Fruit fly (Drosophila melanogaster) whole organism, wandering third instar larva: Measurements from ENCODE around the gene CG8611.

ENCODE experiments used
- Abd-B ChIP-seq: fragments of >200 bp; optimal IDR thresholded peaks from 2 replicates; lab custom pipeline; 2017; ENCODE audit warnings: missing biosample characterization, missing genetic modification characterization
- CG32264 ChIP-seq: fragments of 200-800 bp; sonication (Bioruptor generic); optimal IDR thresholded peaks from 2 replicates; lab custom pipeline; 2016; ENCODE audit warnings: missing biosample characterization, missing genetic modification characterization
- CG9705 ChIP-seq: fragments of 200-800 bp; sonication (Bioruptor generic); optimal IDR thresholded peaks from 2 replicates; lab custom pipeline; 2018; ENCODE audit warnings: missing biosample characterization, mild to moderate bottlenecking, missing genetic modification characterization
- Dfd ChIP-seq: fragments of >200 bp; optimal IDR thresholded peaks from 2 replicates; lab custom pipeline; 2017; ENCODE audit warnings: missing biosample characterization, missing genetic modification characterization
- GATAd ChIP-seq: sonication (Bioruptor generic); optimal IDR thresholded peaks from 2 replicates; lab custom pipeline; 2016; ENCODE audit warnings: missing biosample characterization, missing genetic modification characterization
- HLH106 ChIP-seq: fragments of 200-800 bp; optimal IDR thresholded peaks from 3 replicates; lab custom pipeline; 2019; ENCODE audit warnings: missing biosample characterization, mild to moderate bottlenecking, missing genetic modification characterization, moderate library complexity
- Hnf4 ChIP-seq: fragments of 200-800 bp; sonication (Bioruptor generic); optimal IDR thresholded peaks from 2 replicates; lab custom pipeline; 2016; ENCODE audit warnings: missing biosample characterization, mild to moderate bottlenecking, missing genetic modification characterization
- Hr78 ChIP-seq: fragments of >200 bp; optimal IDR thresholded peaks from 2 replicates; lab custom pipeline; 2017; ENCODE audit warnings: missing biosample characterization, missing genetic modification characterization
- Mio ChIP-seq: sonication (Bioruptor generic); optimal IDR thresholded peaks from 2 replicates; lab custom pipeline; 2016; ENCODE audit warnings: missing biosample characterization, missing genetic modification characterization
- Myc ChIP-seq: fragments of >200 bp; optimal IDR thresholded peaks from 2 replicates; lab custom pipeline; 2017
- N ChIP-seq: fragments of >200 bp; optimal IDR thresholded peaks from 2 replicates; lab custom pipeline; 2018; ENCODE audit warnings: missing biosample characterization, missing external identifiers, missing genetic modification characterization
- Rel ChIP-seq, 2 experiments: fragments of 200-800 bp; sonication (Bioruptor generic) in 1 of 2; optimal IDR thresholded peaks; 2 replicates in 1 of 2; 3 replicates in 1 of 2; lab custom pipeline; 2016 to 2019; ENCODE audit warnings: mild to moderate bottlenecking in 2 of 2, missing biosample characterization in 2 of 2, missing genetic modification characterization in 2 of 2, moderate library complexity in 1 of 2
- Vsx2 ChIP-seq: fragments of 200-300, 225-300 bp; sonication (Bioruptor generic); optimal IDR thresholded peaks from 2 replicates; lab custom pipeline; 2018; ENCODE audit warnings: missing biosample characterization, missing genetic modification characterization; ENCODE audit not compliant: partially characterized antibody
- br ChIP-seq: fragments of 200-800 bp; sonication (Bioruptor generic); optimal IDR thresholded peaks from 2 replicates; lab custom pipeline; 2016; ENCODE audit warnings: missing biosample characterization, missing genetic modification characterization
- brk ChIP-seq: fragments of 200-800 bp; sonication (Bioruptor generic); optimal IDR thresholded peaks from 2 replicates; lab custom pipeline; 2016; ENCODE audit warnings: missing biosample characterization, mild to moderate bottlenecking, missing genetic modification characterization
- dl ChIP-seq, 2 experiments: fragments of 175-275, 200-275 bp in 1 of 2; fragments of 200-275 bp in 1 of 2; sonication (Bioruptor generic); optimal IDR thresholded peaks; lab custom pipeline; 2018; ENCODE audit warnings: mild to moderate bottlenecking in 2 of 2, missing biosample characterization in 2 of 2, missing genetic modification characterization in 2 of 2, moderate library complexity in 2 of 2; ENCODE audit not compliant: partially characterized antibody in 2 of 2, insufficient read depth in 1 of 2
- dmrt93B ChIP-seq: fragments of 200-800 bp; sonication (Bioruptor generic); optimal IDR thresholded peaks from 2 replicates; lab custom pipeline; 2018; ENCODE audit warnings: missing biosample characterization, mild to moderate bottlenecking, missing genetic modification characterization
- ey ChIP-seq: fragments of 200-800 bp; sonication (Bioruptor generic); optimal IDR thresholded peaks from 2 replicates; lab custom pipeline; 2016; ENCODE audit warnings: missing biosample characterization, missing genetic modification characterization
- foxo ChIP-seq, 2 experiments: fragments of 200-800 bp; sonication (Bioruptor generic); optimal IDR thresholded peaks; 2 replicates in 1 of 2; 3 replicates in 1 of 2; lab custom pipeline; 2016 to 2017; ENCODE audit warnings: missing biosample characterization in 2 of 2, missing genetic modification characterization in 2 of 2
- lola ChIP-seq: fragments of >200 bp; optimal IDR thresholded peaks from 2 replicates; lab custom pipeline; 2017; ENCODE audit warnings: missing biosample characterization, missing genetic modification characterization
- psq ChIP-seq: fragments of 200-800 bp; sonication (Bioruptor generic); optimal IDR thresholded peaks from 3 replicates; lab custom pipeline; 2017; ENCODE audit warnings: missing biosample characterization, mild to moderate bottlenecking, missing genetic modification characterization, moderate library complexity
- sage ChIP-seq: fragments of 200-800 bp; sonication (Bioruptor generic); optimal IDR thresholded peaks from 2 replicates; lab custom pipeline; 2016; ENCODE audit warnings: missing biosample characterization, mild to moderate bottlenecking, missing genetic modification characterization
- tai ChIP-seq: sonication (Bioruptor generic); optimal IDR thresholded peaks from 2 replicates; lab custom pipeline; 2016; ENCODE audit warnings: missing biosample characterization, missing genetic modification characterization
- woc ChIP-seq: sonication (Bioruptor generic); optimal IDR thresholded peaks from 2 replicates; lab custom pipeline; 2016; ENCODE audit warnings: missing biosample characterization, mild to moderate bottlenecking, missing genetic modification characterization

CG8611 gene

DNA sequence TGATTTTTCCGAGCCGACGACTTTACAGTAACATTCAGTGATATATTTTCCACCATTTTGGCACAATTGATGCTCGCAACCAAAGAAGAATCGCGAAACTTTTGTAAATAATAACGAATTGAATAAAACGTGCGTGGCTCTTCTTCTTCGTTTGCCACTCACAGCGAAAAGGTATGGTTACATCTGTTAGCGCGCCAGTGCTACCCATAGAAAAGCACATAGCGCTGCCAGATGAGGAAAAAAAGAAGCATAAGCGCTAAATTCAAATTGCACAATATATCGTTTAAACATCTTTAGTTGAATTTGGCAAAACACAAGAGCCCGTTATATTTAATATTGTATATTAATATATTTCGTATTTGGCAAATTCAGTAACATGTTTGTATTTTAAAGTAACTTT is at the start of gene CG8611:
TSS of gene CG8611 (minus strand) at position 159 of the 400 bp plus-strand sequence.
- TF ChIP-seq psq (GFP tag; lab: Kevin White, UChicago), result no peak
- no peak for TF ChIP-seq foxo (GFP tag; optimal IDR thresholded peaks at IDR 0.05; lab: Kevin White, UChicago)
- no peak for TF ChIP-seq brk
- no peak for TF ChIP-seq GATAd (GFP tag; lab: Kevin White, UChicago)
- TF ChIP-seq sage (GFP tag; lab: Kevin White, UChicago), result no peak
- TF ChIP-seq dl (GFP tag; optimal IDR thresholded peaks at IDR 0.05; lab: Kevin White, UChicago; ENCODE audit: insufficient read depth in 1 of 2, partially characterized antibody in 2 of 2), result no peak
- TF ChIP-seq Abd-B (GFP tag; lab: Kevin White, UChicago), result no peak
- TF ChIP-seq lola, result no peak
- TF ChIP-seq HLH106 (tag; lab: Kevin White, UChicago), result no peak
- TF ChIP-seq, all 38 proteins: peak for 0

DNA sequence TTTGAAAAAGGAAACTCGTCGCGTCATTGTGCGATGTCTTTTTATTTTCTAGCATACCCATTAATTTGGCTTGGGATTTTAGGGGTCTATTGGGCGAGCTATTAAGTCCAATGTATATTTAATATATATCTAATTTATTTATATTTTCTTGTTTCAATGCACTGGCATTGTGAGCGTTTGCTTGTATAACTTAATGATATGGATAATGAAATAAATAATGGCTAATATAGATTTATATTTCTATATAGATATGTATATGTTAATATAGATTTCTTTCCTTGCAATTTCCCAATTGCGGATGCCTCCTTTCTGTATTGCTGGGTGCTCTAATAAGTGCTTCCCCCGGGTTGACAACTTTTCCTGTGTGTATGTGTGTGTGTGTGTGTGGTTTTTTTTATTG is 49.6 kb upstream of the CG8611 start:
- TF ChIP-seq dmrt93B (no peak), foxo (GFP tag; optimal IDR thresholded peaks at IDR 0.05; lab: Kevin White, UChicago) (no peak), CG9705 (GFP tag; lab: Kevin White, UChicago) (no peak), Hnf4 (GFP tag; lab: Kevin White, UChicago) (no peak), ey (no peak), lola (no peak), br (GFP tag; lab: Kevin White, UChicago) (no peak), woc (GFP tag; lab: Kevin White, UChicago) (no peak), Myc (no peak), Hr78 (GFP tag; lab: Kevin White, UChicago) (no peak), Abd-B (GFP tag; lab: Kevin White, UChicago) (no peak), dl (GFP tag; optimal IDR thresholded peaks at IDR 0.05; lab: Kevin White, UChicago; ENCODE audit: insufficient read depth in 1 of 2, partially characterized antibody in 2 of 2) (no peak)

DNA sequence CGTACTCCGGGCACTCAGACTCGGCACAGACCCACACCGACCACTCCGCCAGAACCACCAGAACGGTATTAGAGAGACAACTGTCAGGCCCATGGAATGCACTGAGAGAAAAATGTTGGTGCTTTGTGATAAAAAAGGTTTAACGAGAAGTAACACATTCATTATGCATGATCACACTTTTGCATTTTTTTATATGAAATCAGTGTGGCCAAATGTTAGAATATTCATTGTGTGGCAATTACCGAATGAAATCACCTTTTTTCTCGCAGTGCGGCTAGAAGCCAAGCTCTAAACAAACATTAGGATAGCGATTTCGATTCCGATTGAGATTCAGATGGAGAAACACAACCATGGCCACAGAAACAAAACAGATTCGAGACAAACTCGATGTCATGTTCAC is 43.6 kb upstream of the CG8611 start:
- TF ChIP-seq foxo (GFP tag; optimal IDR thresholded peaks at IDR 0.05; lab: Kevin White, UChicago), result peak in 1 of 2 experiments; percentile 27
- no peak for TF ChIP-seq Mio

DNA sequence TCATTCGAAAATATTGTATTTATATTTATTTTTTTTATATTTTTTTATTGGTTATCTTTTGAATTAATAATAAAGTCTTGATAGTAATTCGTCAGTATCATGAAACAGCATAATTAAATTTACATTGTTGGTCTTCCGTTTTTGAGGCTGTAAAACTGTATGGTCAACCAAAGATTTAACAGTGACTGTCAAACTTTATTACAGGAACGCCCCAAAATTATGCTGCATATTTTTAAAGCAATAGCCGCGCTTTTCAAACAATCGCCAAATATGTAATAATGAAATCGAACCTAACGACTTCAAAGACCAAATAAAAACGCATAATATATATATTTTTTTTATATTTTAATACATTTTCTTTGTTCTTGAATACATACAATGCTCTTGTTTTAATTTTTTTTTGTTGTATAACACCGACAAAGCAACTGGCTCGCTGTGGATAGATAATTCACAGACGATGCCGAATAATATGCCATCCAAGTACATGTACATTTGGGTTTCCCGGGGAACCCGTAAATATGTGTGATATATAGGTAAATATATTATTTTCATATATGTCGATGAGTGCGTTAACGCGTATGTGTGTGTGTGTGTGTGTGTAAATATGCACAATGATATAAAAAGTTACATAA is 34.0 kb upstream of the CG8611 start:
- TF ChIP-seq N (GFP tag; lab: Kevin White, UChicago) (no peak), Vsx2 (GFP tag; lab: Kevin White, UChicago) (peak; percentile 2), Rel (GFP tag; optimal IDR thresholded peaks at IDR 0.05; lab: Kevin White, UChicago) (no peak), Rel (tag; optimal IDR thresholded peaks at IDR 0.05; lab: Kevin White, UChicago) (peak; percentile 76), CG9705 (GFP tag; lab: Kevin White, UChicago) (no peak), Myc (peak; percentile 91), GATAd (GFP tag; lab: Kevin White, UChicago) (no peak), foxo (GFP tag; optimal IDR thresholded peaks at IDR 0.05; lab: Kevin White, UChicago) (no peak), Hr78 (GFP tag; lab: Kevin White, UChicago) (no peak)

DNA sequence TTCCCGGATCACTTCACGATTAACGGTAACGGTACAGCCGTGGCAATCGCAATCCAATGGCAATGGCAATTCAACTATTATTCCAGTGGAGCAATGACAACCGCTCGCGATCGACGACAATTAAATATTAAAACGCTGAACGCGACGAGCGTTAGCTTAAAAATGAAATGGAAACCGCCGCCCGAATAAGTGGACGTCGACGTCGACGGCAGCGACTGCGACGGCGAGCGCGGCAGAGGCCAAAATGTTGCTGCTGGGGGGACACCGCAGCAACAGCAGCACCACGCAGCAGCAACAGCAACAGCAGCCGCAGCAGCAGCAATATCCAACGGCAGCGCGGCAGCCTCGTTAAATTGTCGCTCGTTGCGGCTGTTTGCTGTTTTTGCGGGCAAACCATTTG is 30.5 kb upstream of the CG8611 start, which contains the start of gene CG8568:
TSS of gene CG8568 (minus strand) at position 101 of the 400 bp plus-strand sequence.
- peak; percentile 19 for TF ChIP-seq Dfd
- no peak for TF ChIP-seq Myc
- TF ChIP-seq, all 38 proteins: peak for 1

DNA sequence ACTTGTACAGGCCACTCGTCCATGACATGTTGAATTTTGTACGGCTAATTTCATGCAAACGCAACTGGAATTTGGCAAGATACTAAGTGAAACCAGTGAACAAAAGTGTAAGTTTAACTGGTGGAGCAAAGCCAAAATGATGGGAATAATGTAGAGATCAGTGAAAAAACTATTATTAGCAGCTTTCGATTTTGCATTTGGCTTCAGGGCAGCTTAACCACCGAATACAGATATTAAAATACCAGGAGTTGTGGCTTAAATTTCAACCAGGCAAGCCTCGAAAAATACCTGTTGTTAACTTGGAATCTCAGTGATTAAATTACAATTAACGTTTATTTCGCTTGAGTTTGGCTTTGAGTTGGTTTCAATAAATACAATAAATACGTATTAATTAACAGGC is 26.7 kb upstream of the CG8611 start, which contains the start of gene p-cup:
TSS of gene p-cup (minus strand) at position 101 of the 400 bp plus-strand sequence.
- TF ChIP-seq Mio (no peak), Hr78 (GFP tag; lab: Kevin White, UChicago) (no peak)

DNA sequence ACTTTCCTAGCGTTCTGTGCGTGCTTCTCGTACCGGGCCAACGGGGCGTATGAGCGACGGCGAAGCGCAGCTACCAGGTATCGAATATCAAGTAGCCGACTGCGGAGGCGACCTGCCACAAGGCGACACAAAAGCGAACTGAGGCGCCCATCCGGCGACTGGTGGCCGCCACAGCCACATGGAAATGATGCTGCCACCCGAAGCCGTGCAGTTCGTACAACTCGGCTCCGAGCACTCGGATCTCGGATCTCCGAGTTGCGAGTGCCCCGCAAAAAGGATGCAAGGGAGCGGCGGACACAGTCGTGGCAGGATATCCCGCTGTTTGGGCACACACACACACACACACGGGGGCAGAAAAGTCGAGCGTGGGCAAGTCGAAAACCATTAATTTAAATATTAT is 21.9 kb upstream of the CG8611 start, which contains the start of the genes CG12994 and CG46464:
TSS of gene CG12994 (minus strand) at position 115 of the 400 bp plus-strand sequence.
TSS of gene CG46464 (minus strand) at position 115 of the 400 bp plus-strand sequence.
- TF ChIP-seq ey (no peak), CG32264 (GFP tag; lab: Kevin White, UChicago) (no peak), lola (no peak), tai (GFP tag; lab: Kevin White, UChicago) (no peak)
